Worm (Caenorhabditis elegans) whole organism, late embryonic: ENCODE data around the gene Y54G11A.3.

Source experiments
- C08G9.2 ChIP-seq: sonication (generic microtip); optimal IDR thresholded peaks from 2 replicates; lab custom pipeline; 2016; ENCODE audit warnings: mild to moderate bottlenecking, missing genetic modification characterization, moderate library complexity, missing compliant biosample characterization
- F13H6.1 ChIP-seq: sonication (generic microtip); optimal IDR thresholded peaks from 2 replicates; lab custom pipeline; 2016; ENCODE audit warnings: missing genetic modification characterization, missing compliant biosample characterization
- K09A11.1 ChIP-seq: sonication (generic microtip); optimal IDR thresholded peaks from 2 replicates; lab custom pipeline; 2017; ENCODE audit warnings: antibody characterized with exemption, mild to moderate bottlenecking, missing genetic modification characterization, missing compliant biosample characterization; ENCODE audit not compliant: insufficient read depth
- T23F11.4 ChIP-seq: fragments of 200-800 bp; sonication (Bioruptor generic); optimal IDR thresholded peaks from 2 replicates; lab custom pipeline; 2018; ENCODE audit warnings: mild to moderate bottlenecking, missing genetic modification characterization, missing compliant biosample characterization
- Y22D7AL.16 ChIP-seq: sonication (generic microtip); optimal IDR thresholded peaks from 2 replicates; lab custom pipeline; 2016; ENCODE audit warnings: missing genetic modification characterization, missing compliant biosample characterization
- ahr-1 ChIP-seq: sonication (generic microtip); optimal IDR thresholded peaks from 2 replicates; lab custom pipeline; 2016; ENCODE audit warnings: missing genetic modification characterization, missing compliant biosample characterization
- ama-1 ChIP-seq: fragments of 150-350 bp; optimal IDR thresholded peaks from 2 replicates; lab custom pipeline; 2014
- ceh-18 ChIP-seq: sonication (generic microtip); optimal IDR thresholded peaks from 2 replicates; lab custom pipeline; 2016; ENCODE audit warnings: missing genetic modification characterization, missing compliant biosample characterization
- ceh-19 ChIP-seq: fragments of 200-800 bp; sonication (Bioruptor generic); optimal IDR thresholded peaks from 2 replicates; lab custom pipeline; 2018; ENCODE audit warnings: mild to moderate bottlenecking, missing genetic modification characterization, missing compliant biosample characterization
- ceh-2 ChIP-seq: sonication (generic microtip); optimal IDR thresholded peaks from 2 replicates; lab custom pipeline; 2016; ENCODE audit warnings: missing genotype, missing genetic modification characterization, missing compliant biosample characterization
- ceh-22 ChIP-seq: sonication (generic microtip); optimal IDR thresholded peaks from 2 replicates; lab custom pipeline; 2017; ENCODE audit warnings: missing biosample characterization, missing genetic modification characterization
- ceh-30 ChIP-seq: fragments of 150-350 bp; optimal IDR thresholded peaks from 2 replicates; lab custom pipeline; 2014; ENCODE audit warnings: missing biosample characterization, missing genetic modification characterization
- ceh-31 ChIP-seq: sonication (generic microtip); optimal IDR thresholded peaks from 2 replicates; lab custom pipeline; 2016; ENCODE audit warnings: missing genetic modification characterization, missing compliant biosample characterization
- ceh-34 ChIP-seq: sonication (generic microtip); optimal IDR thresholded peaks from 2 replicates; lab custom pipeline; 2016; ENCODE audit warnings: mild to moderate bottlenecking, missing genetic modification characterization, missing compliant biosample characterization
- ceh-48 ChIP-seq: sonication (generic microtip); optimal IDR thresholded peaks from 2 replicates; lab custom pipeline; 2016; ENCODE audit warnings: missing genetic modification characterization, inconsistent platforms, missing compliant biosample characterization
- ceh-6 ChIP-seq: fragments of 200-800 bp; sonication (Bioruptor generic); optimal IDR thresholded peaks from 2 replicates; lab custom pipeline; 2018; ENCODE audit warnings: mild to moderate bottlenecking, missing genetic modification characterization, missing compliant biosample characterization
- ceh-9 ChIP-seq: sonication (generic microtip); optimal IDR thresholded peaks from 2 replicates; lab custom pipeline; 2016; ENCODE audit warnings: mild to moderate bottlenecking, missing genetic modification characterization, inconsistent platforms, missing compliant biosample characterization
- che-1 ChIP-seq: sonication (generic microtip); optimal IDR thresholded peaks from 2 replicates; lab custom pipeline; 2016; ENCODE audit warnings: mild to moderate bottlenecking, missing genetic modification characterization, missing compliant biosample characterization
- dve-1 ChIP-seq: sonication (generic microtip); optimal IDR thresholded peaks from 2 replicates; lab custom pipeline; 2017; ENCODE audit warnings: antibody characterized with exemption, mild to moderate bottlenecking, missing genetic modification characterization, missing compliant biosample characterization
- fax-1 ChIP-seq: sonication (generic microtip); optimal IDR thresholded peaks from 2 replicates; lab custom pipeline; 2016; ENCODE audit warnings: missing genotype, missing genetic modification characterization, missing compliant biosample characterization
- fkh-10 ChIP-seq: fragments of 150-350 bp; optimal IDR thresholded peaks from 2 replicates; lab custom pipeline; 2014; ENCODE audit warnings: missing biosample characterization, missing genetic modification reagents, missing genetic modification characterization
- fkh-6 ChIP-seq: sonication (generic microtip); optimal IDR thresholded peaks from 2 replicates; lab custom pipeline; 2016; ENCODE audit warnings: missing genetic modification characterization, missing compliant biosample characterization
- gmeb-2 ChIP-seq: sonication (generic microtip); optimal IDR thresholded peaks from 2 replicates; lab custom pipeline; 2016; ENCODE audit warnings: missing genetic modification characterization, inconsistent platforms, missing compliant biosample characterization
- hlh-13 ChIP-seq: fragments of 200-800 bp; sonication (Bioruptor generic); optimal IDR thresholded peaks from 2 replicates; lab custom pipeline; 2018; ENCODE audit warnings: mild to moderate bottlenecking, missing genetic modification characterization, missing compliant biosample characterization
- hlh-15 ChIP-seq: sonication (generic microtip); optimal IDR thresholded peaks from 2 replicates; lab custom pipeline; 2016; ENCODE audit warnings: missing genetic modification characterization, missing compliant biosample characterization
- hlh-30 ChIP-seq: sonication (generic microtip); optimal IDR thresholded peaks from 2 replicates; lab custom pipeline; 2017; ENCODE audit warnings: antibody characterized with exemption, missing genetic modification characterization, missing compliant biosample characterization; ENCODE audit not compliant: insufficient read depth
- lim-6 ChIP-seq: sonication (generic microtip); optimal IDR thresholded peaks from 2 replicates; lab custom pipeline; 2016; ENCODE audit warnings: missing genetic modification characterization, missing compliant biosample characterization
- lin-11 ChIP-seq: fragments of 200-800 bp; sonication (Bioruptor generic); optimal IDR thresholded peaks from 2 replicates; lab custom pipeline; 2018; ENCODE audit warnings: mild to moderate bottlenecking, missing genetic modification characterization, missing compliant biosample characterization
- madf-2 ChIP-seq: sonication (generic microtip); optimal IDR thresholded peaks from 2 replicates; lab custom pipeline; 2017; ENCODE audit warnings: missing genetic modification characterization, missing compliant biosample characterization
- mec-3 ChIP-seq: sonication (generic microtip); optimal IDR thresholded peaks from 2 replicates; lab custom pipeline; 2016; ENCODE audit warnings: borderline replicate concordance, missing genetic modification characterization, missing compliant biosample characterization
- nfya-1 ChIP-seq: sonication (generic microtip); optimal IDR thresholded peaks from 2 replicates; lab custom pipeline; 2017; ENCODE audit warnings: missing genetic modification characterization, mild to moderate bottlenecking, missing compliant biosample characterization, antibody characterized with exemption, moderate library complexity
- nhr-11 ChIP-seq: fragments of 150-350 bp; optimal IDR thresholded peaks from 2 replicates; lab custom pipeline; 2014; ENCODE audit warnings: missing biosample characterization, missing genetic modification characterization
- nhr-232 ChIP-seq: sonication (generic microtip); optimal IDR thresholded peaks from 2 replicates; lab custom pipeline; 2016; ENCODE audit warnings: missing genetic modification characterization, missing compliant biosample characterization
- npax-4 ChIP-seq: sonication (generic microtip); optimal IDR thresholded peaks from 2 replicates; lab custom pipeline; 2016; ENCODE audit warnings: missing genetic modification characterization, missing compliant biosample characterization
- pat-9 ChIP-seq: fragments of 200-800 bp; sonication (Bioruptor generic); optimal IDR thresholded peaks from 2 replicates; lab custom pipeline; 2018; ENCODE audit warnings: mild to moderate bottlenecking, missing genetic modification characterization, moderate library complexity, missing compliant biosample characterization
- pax-1 ChIP-seq: fragments of 150-350 bp; optimal IDR thresholded peaks from 2 replicates; lab custom pipeline; 2014; ENCODE audit warnings: missing biosample characterization, missing genetic modification characterization
- pha-2 ChIP-seq: sonication (generic microtip); optimal IDR thresholded peaks from 2 replicates; lab custom pipeline; 2017; ENCODE audit warnings: mild to moderate bottlenecking, missing genetic modification characterization, missing compliant biosample characterization
- pqm-1 ChIP-seq: sonication (generic microtip); optimal IDR thresholded peaks from 2 replicates; lab custom pipeline; 2016; ENCODE audit warnings: missing genetic modification characterization, missing compliant biosample characterization
- ref-2 ChIP-seq: sonication (generic microtip); optimal IDR thresholded peaks from 2 replicates; lab custom pipeline; 2016; ENCODE audit warnings: missing genetic modification characterization, missing compliant biosample characterization
- rnt-1 ChIP-seq: sonication (generic microtip); optimal IDR thresholded peaks from 2 replicates; lab custom pipeline; 2016; ENCODE audit warnings: missing genetic modification characterization, missing compliant biosample characterization
- sox-2 ChIP-seq: fragments of 200-800 bp; sonication (Bioruptor generic); IDR thresholded peaks from 2 replicates; pipeline ENCODE4 v1.3.6; 2022; ENCODE audit warnings: missing genetic modification reagents, missing genetic modification characterization, missing compliant biosample characterization
- syd-9 ChIP-seq: sonication (generic microtip); optimal IDR thresholded peaks from 2 replicates; lab custom pipeline; 2016; ENCODE audit warnings: mild to moderate bottlenecking, missing genetic modification characterization, moderate library complexity, missing compliant biosample characterization
- tbx-2 ChIP-seq: sonication (generic microtip); optimal IDR thresholded peaks from 2 replicates; lab custom pipeline; 2016; ENCODE audit warnings: missing genetic modification characterization, missing compliant biosample characterization
- tbx-7 ChIP-seq: sonication (generic microtip); optimal IDR thresholded peaks from 2 replicates; lab custom pipeline; 2016; ENCODE audit warnings: missing genotype, missing genetic modification characterization, missing compliant biosample characterization
- ttx-3 ChIP-seq: sonication (generic microtip); optimal IDR thresholded peaks from 2 replicates; lab custom pipeline; 2016; ENCODE audit warnings: missing genetic modification reagents, missing genetic modification characterization, missing compliant biosample characterization
- unc-42 ChIP-seq: sonication (generic microtip); optimal IDR thresholded peaks from 2 replicates; lab custom pipeline; 2016; ENCODE audit warnings: missing genotype, missing genetic modification characterization, missing compliant biosample characterization
- unc-55 ChIP-seq: sonication (generic microtip); optimal IDR thresholded peaks from 2 replicates; lab custom pipeline; 2017; ENCODE audit warnings: missing biosample characterization, missing genetic modification reagents, missing genetic modification characterization
- unc-86 ChIP-seq: sonication (generic microtip); optimal IDR thresholded peaks from 2 replicates; lab custom pipeline; 2016; ENCODE audit warnings: missing genetic modification characterization, missing compliant biosample characterization
- ztf-16 ChIP-seq: sonication (generic microtip); optimal IDR thresholded peaks from 2 replicates; lab custom pipeline; 2017; ENCODE audit warnings: missing genetic modification characterization, missing compliant biosample characterization

The Y54G11A.3 gene

ce11 chrII:14249489-14249888 lies 26.9 kb upstream of the Y54G11A.3 start (continued):
- TF ChIP-seq ttx-3 (tag; lab: Kevin White, UChicago) (no peak), nfya-1 (peak; percentile 76), nhr-11 (tag; lab: Kevin White, UChicago) (no peak), hlh-30 (tag; lab: Kevin White, UChicago) (peak; percentile 66), ceh-22 (no peak), unc-86 (no peak), dve-1 (tag; lab: Kevin White, UChicago) (no peak), hlh-13 (no peak), che-1 (tag; lab: Kevin White, UChicago) (no peak), ceh-31 (peak; percentile 62), ceh-2 (no peak), T23F11.4 (GFP tag; lab: Kevin White, UChicago) (no peak)

ce11 chrII:14250147-14250965 lies 26.1 kb upstream of the Y54G11A.3 start, which contains the start of gene hmg-1.1:
TSS of gene hmg-1.1 (plus strand) at chrII:14250695.
- TF ChIP-seq Y22D7AL.16 (no peak), nhr-232 (tag; lab: Kevin White, UChicago) (peak; percentile 26), C08G9.2 (tag; lab: Kevin White, UChicago) (no peak), hlh-13 (peak; percentile 17), ahr-1 (tag; lab: Kevin White, UChicago) (no peak), unc-55 (GFP tag; lab: Kevin White, UChicago) (peak; percentile 76), ref-2 (peak; percentile 84), dve-1 (tag; lab: Kevin White, UChicago) (peak; percentile 23), ttx-3 (tag; lab: Kevin White, UChicago) (no peak), K09A11.1 (no peak), fax-1 (tag; lab: Kevin White, UChicago) (no peak), mec-3 (tag; lab: Kevin White, UChicago) (peak; percentile 15), ceh-34 (peak; percentile 89), ceh-9 (tag; lab: Kevin White, UChicago) (no peak), ceh-48 (tag; lab: Kevin White, UChicago) (no peak), lin-11 (tag; lab: Kevin White, UChicago) (peak; percentile 19), npax-4 (tag; lab: Kevin White, UChicago) (no peak), unc-42 (tag; lab: Kevin White, UChicago) (peak; percentile 27), madf-2 (tag; lab: Kevin White, UChicago) (peak; percentile 100), sox-2 (GFP tag; lab: Robert Waterston, UW) (no peak), ceh-30 (tag; lab: Kevin White, UChicago) (no peak), fkh-10 (GFP tag; lab: Kevin White, UChicago) (no peak), gmeb-2 (tag; lab: Kevin White, UChicago) (no peak), hlh-15 (tag; lab: Kevin White, UChicago) (no peak), tbx-7 (tag; lab: Kevin White, UChicago) (no peak), pax-1 (tag; lab: Kevin White, UChicago) (no peak), tbx-2 (tag; lab: Kevin White, UChicago) (peak; percentile 88), ama-1 (lab: Kevin White, UChicago) (peak; percentile 48), rnt-1 (peak; percentile 91), syd-9 (tag; lab: Kevin White, UChicago) (peak; percentile 50), pha-2 (tag; lab: Kevin White, UChicago) (peak; percentile 39), ceh-6 (GFP tag; lab: Kevin White, UChicago) (peak; percentile 64), che-1 (tag; lab: Kevin White, UChicago) (peak; percentile 54), lim-6 (tag; lab: Kevin White, UChicago) (no peak), ceh-18 (tag; lab: Kevin White, UChicago) (peak; percentile 95), pat-9 (tag; lab: Kevin White, UChicago) (no peak), ceh-19 (GFP tag; lab: Kevin White, UChicago) (peak; percentile 85), ceh-31 (peak; percentile 87), F13H6.1 (tag; lab: Kevin White, UChicago) (peak; percentile 72), unc-86 (no peak), ztf-16 (tag; lab: Kevin White, UChicago) (peak; percentile 5), fkh-6 (tag; lab: Kevin White, UChicago) (no peak), T23F11.4 (GFP tag; lab: Kevin White, UChicago) (no peak), pqm-1 (no peak), ceh-2 (peak; percentile 47)
